Fruit fly (Drosophila melanogaster) whole organism, embryonic: Measurements from ENCODE around the gene lectin-29Ca.

Experiments used
- Lpt ChIP-seq: fragments of >200 bp; optimal IDR thresholded peaks from 2 replicates; lab custom pipeline; 2018; ENCODE audit warnings: missing biosample characterization, missing genetic modification characterization
- grn ChIP-seq: fragments of 200-800 bp; sonication (Bioruptor generic); optimal IDR thresholded peaks from 3 replicates; lab custom pipeline; 2017; ENCODE audit warnings: missing biosample characterization, missing genetic modification characterization

DNA sequence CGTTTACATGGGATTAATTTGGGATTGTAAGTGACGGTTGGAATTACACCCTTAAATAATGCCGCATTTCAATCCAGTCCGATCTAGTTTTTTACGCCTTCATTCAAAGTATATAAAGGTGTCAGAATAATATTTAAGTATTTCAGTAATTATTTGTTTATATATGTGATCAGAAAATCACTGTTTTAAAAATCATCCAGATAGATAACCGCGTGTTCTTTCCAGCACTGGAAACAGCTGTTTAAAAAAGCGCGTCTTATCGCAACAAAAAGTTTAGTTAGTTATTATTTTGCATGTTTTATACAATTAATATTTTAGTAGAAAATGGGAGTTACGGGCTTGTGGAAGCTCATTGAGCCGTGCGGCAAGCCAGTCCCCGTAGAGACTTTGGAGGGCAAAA is 44.0 kb upstream of the lectin-29Ca start, which contains the start of gene mus201:
- TF ChIP-seq grn (GFP tag; lab: Kevin White, UChicago) = no peak
- no peak for TF ChIP-seq Lpt (GFP tag; lab: Kevin White, UChicago)
